Worm (Caenorhabditis elegans) whole organism, mixed stage, embryonic: ENCODE results near the gene spig-4.

Source experiments
- bed-3 ChIP-seq: fragments of 200-800 bp; sonication (Bioruptor generic); optimal IDR thresholded peaks from 3 replicates; lab custom pipeline; 2018; ENCODE audit warnings: mild to moderate bottlenecking, missing genetic modification characterization, moderate library complexity, missing compliant biosample characterization
- blmp-1 ChIP-seq: fragments of 150-350 bp; optimal IDR thresholded peaks from 2 replicates; lab custom pipeline; 2014; ENCODE audit warnings: missing biosample characterization, missing genetic modification characterization
- ceh-39 ChIP-seq: fragments of 150-350 bp; optimal IDR thresholded peaks from 2 replicates; lab custom pipeline; 2014; ENCODE audit warnings: missing biosample characterization, missing genetic modification characterization
- drap-1 ChIP-seq: fragments of 200-800 bp; sonication (Bioruptor generic); optimal IDR thresholded peaks from 3 replicates; lab custom pipeline; 2018; ENCODE audit warnings: mild to moderate bottlenecking, missing genetic modification characterization, missing compliant biosample characterization
- elt-3 ChIP-seq: fragments of 150-350 bp; optimal IDR thresholded peaks from 2 replicates; lab custom pipeline; 2014; ENCODE audit warnings: missing biosample characterization, missing genetic modification characterization
- lin-32 ChIP-seq: fragments of 200-800 bp; sonication (Bioruptor generic); optimal IDR thresholded peaks from 2 replicates; lab custom pipeline; 2018; ENCODE audit warnings: mild to moderate bottlenecking, missing genetic modification characterization, missing compliant biosample characterization
- lsy-2 ChIP-seq: fragments of 150-350 bp; optimal IDR thresholded peaks from 2 replicates; lab custom pipeline; 2014; ENCODE audit warnings: missing biosample characterization, missing genetic modification characterization
- mab-5 ChIP-seq: fragments of 150-350 bp; optimal IDR thresholded peaks from 2 replicates; lab custom pipeline; 2014; ENCODE audit warnings: missing biosample characterization, missing genetic modification characterization
- nhr-12 ChIP-seq: fragments of 150-350 bp; optimal IDR thresholded peaks from 2 replicates; lab custom pipeline; 2014; ENCODE audit warnings: missing biosample characterization, missing genetic modification characterization
- nhr-28 ChIP-seq: fragments of 150-350 bp; optimal IDR thresholded peaks from 2 replicates; lab custom pipeline; 2014; ENCODE audit warnings: missing biosample characterization, missing genetic modification characterization
- nhr-76 ChIP-seq: sonication (generic microtip); optimal IDR thresholded peaks from 2 replicates; lab custom pipeline; 2017; ENCODE audit warnings: missing biosample characterization, missing genetic modification characterization
- sem-2 ChIP-seq: fragments of 200-800 bp; sonication (Bioruptor generic); optimal IDR thresholded peaks from 2 replicates; lab custom pipeline; 2018; ENCODE audit warnings: mild to moderate bottlenecking, missing genetic modification characterization, missing compliant biosample characterization
- tbx-8 ChIP-seq: fragments of 200-800 bp; sonication (Bioruptor generic); optimal IDR thresholded peaks from 2 replicates; lab custom pipeline; 2018; ENCODE audit warnings: mild to moderate bottlenecking, missing genetic modification characterization, moderate library complexity, missing compliant biosample characterization
- unc-120 ChIP-seq: sonication (generic microtip); optimal IDR thresholded peaks from 2 replicates; lab custom pipeline; 2017; ENCODE audit warnings: missing genetic modification characterization, missing compliant biosample characterization; ENCODE audit not compliant: poor library complexity, severe bottlenecking
- zip-8 ChIP-seq: fragments of 150-350 bp; optimal IDR thresholded peaks from 2 replicates; lab custom pipeline; 2014; ENCODE audit warnings: missing biosample characterization, missing genetic modification characterization
- ztf-11 ChIP-seq: fragments of 150-350 bp; optimal IDR thresholded peaks from 2 replicates; lab custom pipeline; 2014; ENCODE audit warnings: missing biosample characterization, missing genetic modification characterization

Gene spig-4

ce11 chrV:14268616-14269015 lies 38.1 kb downstream of the spig-4 start, which contains the start of gene F40G12.4:
TSS of gene F40G12.4 (minus strand) at chrV:14268716.
- TF ChIP-seq sem-2 (no peak), elt-3 (tag; lab: Kevin White, UChicago) (no peak)

DNA sequence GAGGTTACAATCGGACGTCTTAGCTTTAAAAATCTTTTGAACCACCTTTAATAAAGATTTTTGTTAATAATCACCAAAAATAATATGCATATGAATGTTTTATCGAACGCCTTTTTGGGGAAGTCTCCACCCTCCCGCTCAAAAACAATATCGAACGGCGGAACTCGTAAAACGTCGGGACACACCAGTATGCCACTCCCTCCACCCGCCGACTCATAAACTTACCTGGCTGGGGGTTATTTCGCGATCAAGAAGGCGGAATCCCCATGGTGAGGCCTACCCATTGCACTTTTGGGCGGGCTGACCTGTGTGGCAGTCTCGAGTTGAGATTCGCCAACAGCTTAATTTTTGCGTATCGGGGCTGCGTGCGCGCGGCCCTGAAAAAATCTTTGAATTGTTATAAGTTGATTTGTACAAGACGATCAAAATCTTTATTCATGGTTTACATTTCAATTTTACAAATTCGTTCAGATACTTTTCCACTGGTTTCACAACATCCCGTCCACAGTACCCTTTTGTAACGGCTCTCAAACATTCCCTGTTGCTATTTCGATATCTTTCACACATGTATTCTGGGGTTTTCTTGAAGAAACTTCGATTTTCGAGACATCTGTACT lies 39.2 kb downstream of the spig-4 start:
- TF ChIP-seq lsy-2 (tag; lab: Kevin White, UChicago) (no peak), tbx-8 (GFP tag; lab: Kevin White, UChicago) (no peak), ceh-39 (tag; lab: Kevin White, UChicago) (no peak), blmp-1 (tag; lab: Kevin White, UChicago) (no peak), unc-120 (tag; lab: Kevin White, UChicago) (no peak), nhr-28 (tag; lab: Kevin White, UChicago) (no peak), lin-32 (GFP tag; lab: Kevin White, UChicago) (no peak), zip-8 (tag; lab: Kevin White, UChicago) (no peak), sem-2 (no peak), ztf-11 (tag; lab: Kevin White, UChicago) (no peak), nhr-12 (no peak)

- no peak for TF ChIP-seq nhr-76 (tag; lab: Kevin White, UChicago)
- TF ChIP-seq mab-5 (tag; lab: Kevin White, UChicago), result no peak
- TF ChIP-seq ceh-39 (tag; lab: Kevin White, UChicago), result no peak
- no peak for TF ChIP-seq drap-1 (GFP tag; lab: Kevin White, UChicago)
Measured at ce11 chrV:14260831-14261230, 45.8 kb downstream of the spig-4 start, which contains the start of gene F40G12.2. TSS of gene F40G12.2 (minus strand) at chrV:14260931.

ce11 chrV:14256813-14257212 lies 49.9 kb downstream of the spig-4 start, which contains the start of gene sre-8:
TSS of gene sre-8 (plus strand) at chrV:14257113.
- no peak for TF ChIP-seq bed-3
